Worm (Caenorhabditis elegans): Measurements from ENCODE around the gene str-41.

DNA sequence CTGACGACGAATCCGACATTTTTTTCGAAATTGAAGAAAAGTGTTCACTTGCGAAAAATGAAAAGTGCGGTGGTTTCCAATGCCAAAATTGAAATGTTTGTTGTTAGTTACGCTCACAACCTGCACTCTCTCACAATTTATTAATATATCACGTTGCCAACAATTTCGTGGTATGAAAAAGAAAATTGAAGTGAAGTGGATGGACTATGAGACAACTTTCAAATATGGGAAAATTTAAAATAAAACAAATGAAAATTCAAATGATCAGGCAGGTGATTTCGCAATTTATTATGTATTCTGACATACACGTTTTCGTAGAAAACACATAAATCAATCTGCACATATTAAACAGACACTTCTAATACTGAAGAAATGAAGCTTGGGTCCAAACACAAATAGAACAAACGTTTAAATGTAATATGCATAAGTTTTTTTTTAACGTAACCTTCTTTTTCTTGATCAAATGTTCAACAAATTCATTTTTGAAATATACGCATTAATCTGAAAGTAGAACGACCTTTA lies 25.7 kb upstream of the str-41 start, which contains the start of gene srp-6:
- TF ChIP-seq egl-27 (tag; optimal IDR thresholded peaks at IDR 0.05), result no peak
- no peak for TF ChIP-seq ceh-82 (tag; optimal IDR thresholded peaks at IDR 0.05)
- no peak for TF ChIP-seq ztf-4 (tag; optimal IDR thresholded peaks at IDR 0.05)
- no peak for TF ChIP-seq snu-23 (GFP tag; optimal IDR thresholded peaks at IDR 0.05)
- no peak for TF ChIP-seq lin-39 (tag; optimal IDR thresholded peaks at IDR 0.05)
- no peak for TF ChIP-seq efl-1 (optimal IDR thresholded peaks at IDR 0.05)
- TF ChIP-seq efl-1 (GFP tag; optimal IDR thresholded peaks at IDR 0.05 in 1 of 2), result peak in 1 of 2 experiments; percentile 5
- no peak for TF ChIP-seq snpc-4 (tag; optimal IDR thresholded peaks at IDR 0.05)
- TF ChIP-seq ceh-88 (GFP tag; IDR thresholded peaks at IDR 0.05), result no peak
